Fruit fly (Drosophila melanogaster) whole organism, wandering third instar larva: ENCODE results near the gene CG11454.

ENCODE experiments used
- CG32264 ChIP-seq: fragments of 200-800 bp; sonication (Bioruptor generic); optimal IDR thresholded peaks from 2 replicates; lab custom pipeline; 2016; ENCODE audit warnings: missing biosample characterization, missing genetic modification characterization
- CG9705 ChIP-seq: fragments of 200-800 bp; sonication (Bioruptor generic); optimal IDR thresholded peaks from 2 replicates; lab custom pipeline; 2018; ENCODE audit warnings: missing biosample characterization, mild to moderate bottlenecking, missing genetic modification characterization
- Dif ChIP-seq: fragments of 200-275, 200-300 bp; sonication (Bioruptor generic); optimal IDR thresholded peaks from 2 replicates; lab custom pipeline; 2018; ENCODE audit warnings: missing biosample characterization, missing genetic modification characterization; ENCODE audit not compliant: partially characterized antibody
- HLH106 ChIP-seq: fragments of 200-800 bp; optimal IDR thresholded peaks from 3 replicates; lab custom pipeline; 2019; ENCODE audit warnings: missing biosample characterization, mild to moderate bottlenecking, missing genetic modification characterization, moderate library complexity
- Hnf4 ChIP-seq: fragments of 200-800 bp; sonication (Bioruptor generic); optimal IDR thresholded peaks from 2 replicates; lab custom pipeline; 2016; ENCODE audit warnings: missing biosample characterization, mild to moderate bottlenecking, missing genetic modification characterization
- Hr78 ChIP-seq: fragments of >200 bp; optimal IDR thresholded peaks from 2 replicates; lab custom pipeline; 2017; ENCODE audit warnings: missing biosample characterization, missing genetic modification characterization
- Myc ChIP-seq: fragments of >200 bp; optimal IDR thresholded peaks from 2 replicates; lab custom pipeline; 2017
- Sp1 ChIP-seq: fragments of 200-800 bp; sonication (Bioruptor generic); optimal IDR thresholded peaks from 3 replicates; lab custom pipeline; 2019; ENCODE audit warnings: missing biosample characterization, mild to moderate bottlenecking, missing genetic modification characterization, moderate library complexity
- dl ChIP-seq, 2 experiments: fragments of 175-275, 200-275 bp in 1 of 2; fragments of 200-275 bp in 1 of 2; sonication (Bioruptor generic); optimal IDR thresholded peaks; lab custom pipeline; 2018; ENCODE audit warnings: mild to moderate bottlenecking in 2 of 2, missing biosample characterization in 2 of 2, missing genetic modification characterization in 2 of 2, moderate library complexity in 2 of 2; ENCODE audit not compliant: partially characterized antibody in 2 of 2, insufficient read depth in 1 of 2
- dsf ChIP-seq: sonication (Bioruptor generic); optimal IDR thresholded peaks from 2 replicates; lab custom pipeline; 2016; ENCODE audit warnings: missing biosample characterization, missing genetic modification characterization, borderline replicate concordance
- fru ChIP-seq: fragments of 200-800 bp; sonication (Bioruptor generic); optimal IDR thresholded peaks from 3 replicates; lab custom pipeline; 2016; ENCODE audit warnings: missing biosample characterization, mild to moderate bottlenecking, missing genetic modification characterization
- h ChIP-seq: fragments of 200-800 bp; sonication (Bioruptor generic); optimal IDR thresholded peaks from 3 replicates; lab custom pipeline; 2016; ENCODE audit warnings: missing biosample characterization, mild to moderate bottlenecking, missing genetic modification characterization
- pan ChIP-seq: fragments of >200 bp; optimal IDR thresholded peaks from 2 replicates; lab custom pipeline; 2017

- TF ChIP-seq dsf, result no peak
- TF ChIP-seq h (GFP tag; lab: Kevin White, UChicago), result no peak
- TF ChIP-seq fru (GFP tag; lab: Kevin White, UChicago), result no peak
- TF ChIP-seq HLH106, result no peak
- no peak for TF ChIP-seq CG9705
- no peak for TF ChIP-seq CG32264 (GFP tag; lab: Kevin White, UChicago)
- no peak for TF ChIP-seq Hr78 (GFP tag; lab: Kevin White, UChicago)
- no peak for TF ChIP-seq Dif (GFP tag; lab: Kevin White, UChicago)
- TF ChIP-seq pan, result no peak
- no peak for TF ChIP-seq Hnf4 (GFP tag; lab: Kevin White, UChicago)
- TF ChIP-seq Myc (lab: Kevin White, UChicago), result no peak
- no peak for TF ChIP-seq dl (GFP tag; optimal IDR thresholded peaks at IDR 0.05; lab: Kevin White, UChicago; ENCODE audit: insufficient read depth in 1 of 2, partially characterized antibody in 2 of 2)
- TF ChIP-seq Sp1 (GFP tag; lab: Kevin White, UChicago), result no peak
These were observed 19.1 kb downstream of the CG11454 start for dm6 chr2L:162208-162607.
